Worm (Caenorhabditis elegans): ENCODE measurements around the gene F54D8.6.

ce11 chrIII:5109401-5109800, 6.6 kb downstream of the F54D8.6 start, which contains the start of gene sax-2:
- TF ChIP-seq alr-1 (tag; optimal IDR thresholded peaks at IDR 0.05; ENCODE audit: borderline replicate concordance) (no peak), lin-15B (tag; optimal IDR thresholded peaks at IDR 0.05) (no peak), ama-1 (optimal IDR thresholded peaks at IDR 0.05) (no peak), jun-1 (tag; optimal IDR thresholded peaks at IDR 0.05) (no peak), nhr-237 (tag; optimal IDR thresholded peaks at IDR 0.05) (no peak), ztf-11 (tag; optimal IDR thresholded peaks at IDR 0.05) (no peak), Y116A8C.19 (tag; optimal IDR thresholded peaks at IDR 0.05; ENCODE audit: borderline replicate concordance) (no peak), pqm-1 (tag; optimal IDR thresholded peaks at IDR 0.05) (no peak), mab-9 (GFP tag; IDR thresholded peaks at IDR 0.05) (no peak), ztf-4 (tag; optimal IDR thresholded peaks at IDR 0.05) (no peak), nhr-76 (tag; optimal IDR thresholded peaks at IDR 0.05) (no peak)

Measured in whole organism, L1 larva.